Worm (Caenorhabditis elegans): Measurements from ENCODE around the gene oig-8.

ce11 chrII:6636136-6636535 lies 12.8 kb downstream of the oig-8 start, which contains the start of gene T19D12.5:
- TF ChIP-seq ztf-29 (GFP tag; IDR thresholded peaks at IDR 0.05) (no peak), flt-1 (GFP tag; IDR thresholded peaks at IDR 0.05) (no peak), ref-1 (GFP tag; conservative IDR thresholded peaks at IDR 0.05) (no peak), T22C8.4 (GFP tag; IDR thresholded peaks at IDR 0.05) (no peak), tab-1 (GFP tag; IDR thresholded peaks at IDR 0.05) (no peak), cog-1 (tag; optimal IDR thresholded peaks at IDR 0.05) (no peak), ztf-23 (GFP tag; IDR thresholded peaks at IDR 0.05) (no peak)

Data from whole organism, midembryonic.